Fruit fly (Drosophila melanogaster) whole organism, adult: ENCODE measurements around the gene Cad96Cb.
A peak's percentile ranks its signal among the peaks of the same experiment; 100 is the strongest.

Experiments
- CG11617 ChIP-seq: fragments of 200-800 bp; sonication (Bioruptor generic); optimal IDR thresholded peaks from 2 replicates; lab custom pipeline; 2017; ENCODE audit warnings: mild to moderate bottlenecking, missing biosample characterization, missing genetic modification reagents, missing genetic modification characterization
- CG12768 ChIP-seq: fragments of 200-800 bp; sonication (Bioruptor generic); optimal IDR thresholded peaks from 2 replicates; lab custom pipeline; 2017; ENCODE audit warnings: missing biosample characterization, missing genetic modification characterization, mild to moderate bottlenecking, moderate library complexity, missing genetic modification reagents
- CG14711 ChIP-seq: fragments of 200-800 bp; sonication (Bioruptor generic); optimal IDR thresholded peaks from 2 replicates; lab custom pipeline; 2018; ENCODE audit warnings: missing biosample characterization, mild to moderate bottlenecking, missing genetic modification characterization, moderate library complexity
- CG1620 ChIP-seq: fragments of 200-800 bp; sonication (Bioruptor generic); optimal IDR thresholded peaks from 2 replicates; lab custom pipeline; 2016; ENCODE audit warnings: missing biosample characterization, missing genetic modification characterization
- CG33017 ChIP-seq: fragments of 200-800 bp; sonication (Bioruptor generic); optimal IDR thresholded peaks from 2 replicates; lab custom pipeline; 2018; ENCODE audit warnings: missing biosample characterization, mild to moderate bottlenecking, missing genetic modification characterization, moderate library complexity
- CG5204 ChIP-seq: fragments of 200-800 bp; sonication (Bioruptor generic); optimal IDR thresholded peaks from 2 replicates; lab custom pipeline; 2016; ENCODE audit warnings: missing biosample characterization, missing genetic modification characterization
- CG7045 ChIP-seq: fragments of 200-800 bp; sonication (Bioruptor generic); optimal IDR thresholded peaks from 2 replicates; lab custom pipeline; 2017; ENCODE audit warnings: missing biosample characterization, mild to moderate bottlenecking, missing genetic modification characterization
- CG7101 ChIP-seq: fragments of 200-800 bp; sonication (Bioruptor generic); optimal IDR thresholded peaks from 2 replicates; lab custom pipeline; 2018; ENCODE audit warnings: missing biosample characterization, mild to moderate bottlenecking, missing genetic modification characterization, moderate library complexity
- Clk ChIP-seq: fragments of 200-800 bp; sonication (Bioruptor generic); optimal IDR thresholded peaks from 2 replicates; lab custom pipeline; 2017; ENCODE audit warnings: missing biosample characterization, missing genetic modification characterization
- Crg-1 ChIP-seq: fragments of 200-800 bp; sonication (Bioruptor generic); optimal IDR thresholded peaks from 2 replicates; lab custom pipeline; 2016; ENCODE audit warnings: missing biosample characterization, missing genetic modification characterization
- Hr96 ChIP-seq: fragments of 200-800 bp; sonication (Bioruptor generic); optimal IDR thresholded peaks from 2 replicates; lab custom pipeline; 2016; ENCODE audit warnings: missing biosample characterization, missing genetic modification characterization
- Mnt ChIP-seq: fragments of 200-800 bp; sonication (Bioruptor generic); optimal IDR thresholded peaks from 2 replicates; lab custom pipeline; 2016; ENCODE audit warnings: missing biosample characterization, mild to moderate bottlenecking, missing genetic modification characterization
- bab1 ChIP-seq: fragments of 200-800 bp; sonication (Bioruptor generic); optimal IDR thresholded peaks from 3 replicates; lab custom pipeline; 2019; ENCODE audit warnings: missing biosample characterization, mild to moderate bottlenecking, missing genetic modification characterization, moderate library complexity
- cic ChIP-seq: fragments of 200-800 bp; sonication (Bioruptor generic); optimal IDR thresholded peaks from 2 replicates; lab custom pipeline; 2017; ENCODE audit warnings: missing biosample characterization, mild to moderate bottlenecking, missing genetic modification characterization, moderate library complexity
- cnc ChIP-seq, 2 experiments: fragments of >200 bp; optimal IDR thresholded peaks; 2 replicates each; lab custom pipeline; 2017
- kay ChIP-seq: fragments of 200-800 bp; sonication (Bioruptor generic); peaks from one replicate; lab custom pipeline; 2016; ENCODE audit warnings: missing biosample characterization, missing genetic modification characterization, borderline replicate concordance
- ovo ChIP-seq: fragments of 200-800 bp; sonication (Bioruptor generic); optimal IDR thresholded peaks from 2 replicates; lab custom pipeline; 2016; ENCODE audit warnings: missing biosample characterization, missing genetic modification characterization
- pad ChIP-seq: fragments of 200-800 bp; sonication (Bioruptor generic); optimal IDR thresholded peaks from 3 replicates; lab custom pipeline; 2017; ENCODE audit warnings: missing biosample characterization, missing genetic modification characterization, mild to moderate bottlenecking, moderate library complexity, missing genetic modification reagents
- tj ChIP-seq: fragments of 200-800 bp; sonication (Bioruptor generic); optimal IDR thresholded peaks from 3 replicates; lab custom pipeline; 2017; ENCODE audit warnings: missing biosample characterization, mild to moderate bottlenecking, missing genetic modification characterization, moderate library complexity
- toe ChIP-seq: fragments of 200-800 bp; sonication (Bioruptor generic); optimal IDR thresholded peaks from 2 replicates; lab custom pipeline; 2016; ENCODE audit warnings: missing biosample characterization, missing genetic modification characterization

Cad96Cb gene

dm6 chr3R:25194723-25195577 is 37.2 kb downstream of the Cad96Cb start, which contains the start of gene CG13653:
CG13653 (plus strand) TSS chr3R:25195527.
- TF ChIP-seq tj (no peak), cic (GFP tag; lab: Kevin White, UChicago) (no peak), CG7045 (GFP tag; lab: Kevin White, UChicago) (no peak), CG12768 (GFP tag; lab: Kevin White, UChicago) (no peak), cnc (optimal IDR thresholded peaks at IDR 0.05; lab: Kevin White, UChicago) (no peak), CG33017 (tag; lab: Kevin White, UChicago) (no peak), CG11617 (GFP tag; lab: Kevin White, UChicago) (no peak), Crg-1 (GFP tag; lab: Kevin White, UChicago) (no peak), bab1 (no peak), pad (GFP tag; lab: Kevin White, UChicago) (no peak), CG14711 (no peak)

- TF ChIP-seq toe (GFP tag; lab: Kevin White, UChicago) (peak; percentile 35), Mnt (GFP tag; lab: Kevin White, UChicago) (no peak), CG5204 (peak; percentile 39), Crg-1 (GFP tag; lab: Kevin White, UChicago) (no peak), CG7045 (GFP tag; lab: Kevin White, UChicago) (no peak), Hr96 (peak; percentile 43), CG1620 (no peak), bab1 (peak; percentile 50), pad (GFP tag; lab: Kevin White, UChicago) (no peak), tj (no peak), kay (GFP tag; lab: Kevin White, UChicago) (no peak), ovo (no peak), cic (GFP tag; lab: Kevin White, UChicago) (no peak), CG14711 (no peak), CG11617 (GFP tag; lab: Kevin White, UChicago) (peak; percentile 26), CG33017 (tag; lab: Kevin White, UChicago) (peak; percentile 30), Clk (GFP tag; lab: Kevin White, UChicago) (no peak), cnc (optimal IDR thresholded peaks at IDR 0.05; lab: Kevin White, UChicago) (no peak), CG12768 (GFP tag; lab: Kevin White, UChicago) (no peak), CG7101 (tag; lab: Kevin White, UChicago) (peak; percentile 36)
Observed at dm6 chr3R:25193726-25194204, 38.4 kb downstream of the Cad96Cb start, which contains the start of gene lobo. lobo (minus strand) TSS chr3R:25193776.

- TF ChIP-seq Hr96, result no peak
Observed at dm6 chr3R:25188990-25189389, 43.1 kb downstream of the Cad96Cb start.

dm6 chr3R:25184540-25184939 is 47.6 kb downstream of the Cad96Cb start:
- TF ChIP-seq bab1 (no peak), CG1620 (no peak), Crg-1 (GFP tag; lab: Kevin White, UChicago) (no peak), CG14711 (no peak), pad (GFP tag; lab: Kevin White, UChicago) (no peak), ovo (no peak), toe (GFP tag; lab: Kevin White, UChicago) (no peak), cic (GFP tag; lab: Kevin White, UChicago) (no peak), kay (GFP tag; lab: Kevin White, UChicago) (no peak)

dm6 chr3R:25183484-25184442 is 48.4 kb downstream of the Cad96Cb start, which contains the start of gene dan:
dan (plus strand) TSS chr3R:25184383.
- TF ChIP-seq ovo (no peak), CG12768 (GFP tag; lab: Kevin White, UChicago) (no peak), toe (GFP tag; lab: Kevin White, UChicago) (no peak), CG7101 (tag; lab: Kevin White, UChicago) (no peak), CG5204 (no peak), kay (GFP tag; lab: Kevin White, UChicago) (no peak), bab1 (no peak), Hr96 (no peak), CG33017 (tag; lab: Kevin White, UChicago) (no peak), cic (GFP tag; lab: Kevin White, UChicago) (no peak), CG1620 (no peak), CG11617 (GFP tag; lab: Kevin White, UChicago) (no peak), Clk (GFP tag; lab: Kevin White, UChicago) (no peak), CG14711 (no peak), tj (no peak), pad (GFP tag; lab: Kevin White, UChicago) (no peak), Crg-1 (GFP tag; lab: Kevin White, UChicago) (no peak), cnc (optimal IDR thresholded peaks at IDR 0.05; lab: Kevin White, UChicago) (no peak), Mnt (GFP tag; lab: Kevin White, UChicago) (no peak), CG7045 (GFP tag; lab: Kevin White, UChicago) (no peak)
